Fruit fly (Drosophila melanogaster): Measurements from ENCODE around the gene CG7309.

The CG7309 gene

dm6 chr2L:10908793-10909192 lies at the start of gene CG7309:
Gene CG7309, minus strand, starts transcription at chr2L:10908893.
- TF ChIP-seq usp (GFP tag; optimal IDR thresholded peaks at IDR 0.05), result no peak
- no peak for TF ChIP-seq Dll (optimal IDR thresholded peaks at IDR 0.05)
- TF ChIP-seq CG8478 (optimal IDR thresholded peaks at IDR 0.05), result no peak
- no peak for TF ChIP-seq psq (optimal IDR thresholded peaks at IDR 0.05)
- no peak for TF ChIP-seq pan (optimal IDR thresholded peaks at IDR 0.05)
- no peak for TF ChIP-seq EcR (GFP tag; optimal IDR thresholded peaks at IDR 0.05)

dm6 chr2L:10940196-10940595 lies 31.5 kb upstream of the CG7309 start:
- TF ChIP-seq CG8478 (optimal IDR thresholded peaks at IDR 0.05), result no peak

dm6 chr2L:10936362-10936761 lies 27.7 kb upstream of the CG7309 start, which contains the start of gene CG14072:
Gene CG14072, plus strand, starts transcription at chr2L:10936662.
- TF ChIP-seq psq (optimal IDR thresholded peaks at IDR 0.05), result no peak
- TF ChIP-seq CG8478 (optimal IDR thresholded peaks at IDR 0.05), result no peak
- TF ChIP-seq pan (optimal IDR thresholded peaks at IDR 0.05), result no peak
- TF ChIP-seq usp (GFP tag; optimal IDR thresholded peaks at IDR 0.05), result no peak
- no peak for TF ChIP-seq EcR (GFP tag; optimal IDR thresholded peaks at IDR 0.05)
- TF ChIP-seq Dll (optimal IDR thresholded peaks at IDR 0.05), result no peak

- TF ChIP-seq usp (GFP tag; optimal IDR thresholded peaks at IDR 0.05) (no peak), pan (optimal IDR thresholded peaks at IDR 0.05) (no peak), CG8478 (optimal IDR thresholded peaks at IDR 0.05) (no peak), Dll (optimal IDR thresholded peaks at IDR 0.05) (no peak), EcR (GFP tag; optimal IDR thresholded peaks at IDR 0.05) (no peak), psq (optimal IDR thresholded peaks at IDR 0.05) (no peak)
Observed at dm6 chr2L:10910548-10910947, 1.9 kb upstream of the CG7309 start, which contains the start of gene CG14069. Gene CG14069, minus strand, starts transcription at chr2L:10910648.

- TF ChIP-seq psq (optimal IDR thresholded peaks at IDR 0.05), result no peak
- TF ChIP-seq EcR (GFP tag; optimal IDR thresholded peaks at IDR 0.05), result no peak
Observed at dm6 chr2L:10901685-10902084, 7.0 kb downstream of the CG7309 start, which contains the start of gene CG14070. Gene CG14070, minus strand, starts transcription at chr2L:10901785.

- TF ChIP-seq Dll (optimal IDR thresholded peaks at IDR 0.05) (no peak), usp (GFP tag; optimal IDR thresholded peaks at IDR 0.05) (no peak), CG8478 (optimal IDR thresholded peaks at IDR 0.05) (no peak), pan (optimal IDR thresholded peaks at IDR 0.05) (no peak), EcR (GFP tag; optimal IDR thresholded peaks at IDR 0.05) (no peak), psq (optimal IDR thresholded peaks at IDR 0.05) (no peak)
Observed at dm6 chr2L:10888827-10889226, 19.9 kb downstream of the CG7309 start, which contains the start of gene CG14071. Gene CG14071, minus strand, starts transcription at chr2L:10888927.

- TF ChIP-seq pan (optimal IDR thresholded peaks at IDR 0.05), result no peak
- TF ChIP-seq psq (optimal IDR thresholded peaks at IDR 0.05), result no peak
- no peak for TF ChIP-seq CG8478 (optimal IDR thresholded peaks at IDR 0.05)
- no peak for TF ChIP-seq EcR (GFP tag; optimal IDR thresholded peaks at IDR 0.05)
- TF ChIP-seq Dll (optimal IDR thresholded peaks at IDR 0.05), result no peak
- no peak for TF ChIP-seq usp (GFP tag; optimal IDR thresholded peaks at IDR 0.05)
Observed at dm6 chr2L:10869867-10870266, 38.8 kb downstream of the CG7309 start, which contains the start of gene CG12517. Gene CG12517, plus strand, starts transcription at chr2L:10870167.

dm6 chr2L:10858064-10859047 lies 50.3 kb downstream of the CG7309 start, which contains the start of the genes aurB and Stam:
Gene aurB, minus strand, starts transcription at chr2L:10858094.
Gene Stam, plus strand, starts transcription at chr2L:10858536.
- TF ChIP-seq Dll (optimal IDR thresholded peaks at IDR 0.05) (no peak), EcR (GFP tag; optimal IDR thresholded peaks at IDR 0.05) (no peak), CG8478 (optimal IDR thresholded peaks at IDR 0.05) (no peak), usp (GFP tag; optimal IDR thresholded peaks at IDR 0.05) (no peak), psq (optimal IDR thresholded peaks at IDR 0.05) (no peak), pan (optimal IDR thresholded peaks at IDR 0.05) (no peak)

- TF ChIP-seq usp (GFP tag; optimal IDR thresholded peaks at IDR 0.05), result no peak
- no peak for TF ChIP-seq CG8478 (optimal IDR thresholded peaks at IDR 0.05)
- TF ChIP-seq EcR (GFP tag; optimal IDR thresholded peaks at IDR 0.05), result no peak
- no peak for TF ChIP-seq pan (optimal IDR thresholded peaks at IDR 0.05)
- TF ChIP-seq psq (optimal IDR thresholded peaks at IDR 0.05), result no peak
- TF ChIP-seq Dll (optimal IDR thresholded peaks at IDR 0.05), result no peak
Observed at dm6 chr2L:10856328-10856942, 52.3 kb downstream of the CG7309 start, which contains the start of gene Dnz1. Gene Dnz1, minus strand, starts transcription at chr2L:10856644.

Data from whole organism.